Fruit fly (Drosophila melanogaster): ENCODE data around the gene Hsp26.

The Hsp26 gene

dm6 chr3L:9349314-9349733, 27.9 kb downstream of the Hsp26 start, which contains the start of gene PGRP-LF:
TSS of gene PGRP-LF (plus strand) at chr3L:9349609.
- peak; percentile 44 for TF ChIP-seq Jra (GFP tag; optimal IDR thresholded peaks at IDR 0.05)
- TF ChIP-seq sv (GFP tag; optimal IDR thresholded peaks at IDR 0.05): peak; percentile 17
- no peak for TF ChIP-seq pan (optimal IDR thresholded peaks at IDR 0.05)
- peak; percentile 78 for TF ChIP-seq CrebA (GFP tag; optimal IDR thresholded peaks at IDR 0.05; ENCODE audit: borderline replicate concordance)
- no peak for TF ChIP-seq Rel (GFP tag; optimal IDR thresholded peaks at IDR 0.05)
- TF ChIP-seq Rel (tag; optimal IDR thresholded peaks at IDR 0.05): peak; percentile 100
- TF ChIP-seq Vsx2 (GFP tag; optimal IDR thresholded peaks at IDR 0.05; ENCODE audit: partially characterized antibody): no peak
- no peak for TF ChIP-seq CG32264 (GFP tag; optimal IDR thresholded peaks at IDR 0.05)
- no peak for TF ChIP-seq usp (GFP tag; optimal IDR thresholded peaks at IDR 0.05)
- peak; percentile 36 for TF ChIP-seq Hr83 (GFP tag; optimal IDR thresholded peaks at IDR 0.05; ENCODE audit: poor library complexity, severe bottlenecking)
- TF ChIP-seq sage (GFP tag; optimal IDR thresholded peaks at IDR 0.05): peak; percentile 13
- TF ChIP-seq psq (GFP tag; optimal IDR thresholded peaks at IDR 0.05): no peak
- TF ChIP-seq OdsH (GFP tag; optimal IDR thresholded peaks at IDR 0.05): peak; percentile 41
- TF ChIP-seq N (GFP tag; optimal IDR thresholded peaks at IDR 0.05): no peak
- TF ChIP-seq Sp1 (GFP tag; optimal IDR thresholded peaks at IDR 0.05): peak; percentile 36
- peak in 1 of 2 experiments; percentile 7 for TF ChIP-seq foxo (GFP tag; optimal IDR thresholded peaks at IDR 0.05)
- TF ChIP-seq brk (GFP tag; optimal IDR thresholded peaks at IDR 0.05): peak; percentile 57
- peak; percentile 19 for TF ChIP-seq br (GFP tag; optimal IDR thresholded peaks at IDR 0.05)
- TF ChIP-seq dl (GFP tag; optimal IDR thresholded peaks at IDR 0.05; ENCODE audit: insufficient read depth in 1 of 2, partially characterized antibody in 2 of 2): no peak
- TF ChIP-seq Hnf4 (GFP tag; optimal IDR thresholded peaks at IDR 0.05): peak; percentile 19
- peak; percentile 52 for TF ChIP-seq h (GFP tag; optimal IDR thresholded peaks at IDR 0.05)

dm6 chr3L:9345157-9345556, 32.1 kb downstream of the Hsp26 start:
- TF ChIP-seq brk (GFP tag; optimal IDR thresholded peaks at IDR 0.05): no peak
- TF ChIP-seq jim (GFP tag; optimal IDR thresholded peaks at IDR 0.05): no peak
- TF ChIP-seq Sp1 (GFP tag; optimal IDR thresholded peaks at IDR 0.05): no peak
- no peak for TF ChIP-seq CG32264 (GFP tag; optimal IDR thresholded peaks at IDR 0.05)
- no peak for TF ChIP-seq br (GFP tag; optimal IDR thresholded peaks at IDR 0.05)
- TF ChIP-seq Jra (GFP tag; optimal IDR thresholded peaks at IDR 0.05): no peak
- TF ChIP-seq Mio (GFP tag; optimal IDR thresholded peaks at IDR 0.05): no peak
- TF ChIP-seq GATAd (GFP tag; optimal IDR thresholded peaks at IDR 0.05): no peak
- TF ChIP-seq Hnf4 (GFP tag; optimal IDR thresholded peaks at IDR 0.05): no peak
- TF ChIP-seq Myc (optimal IDR thresholded peaks at IDR 0.05): no peak
- no peak for TF ChIP-seq dsf (GFP tag; optimal IDR thresholded peaks at IDR 0.05; ENCODE audit: borderline replicate concordance)
- no peak for TF ChIP-seq pan (optimal IDR thresholded peaks at IDR 0.05)
- no peak for TF ChIP-seq HLH106 (tag; optimal IDR thresholded peaks at IDR 0.05)

- no peak for TF ChIP-seq Rel (GFP tag; optimal IDR thresholded peaks at IDR 0.05)
- TF ChIP-seq Rel (tag; optimal IDR thresholded peaks at IDR 0.05): peak; percentile 96
- TF ChIP-seq usp (GFP tag; optimal IDR thresholded peaks at IDR 0.05): no peak
These were observed 33.3 kb downstream of the Hsp26 start for dm6 chr3L:9343963-9344362.

dm6 chr3L:9340839-9341238, 36.4 kb downstream of the Hsp26 start:
- TF ChIP-seq Rel (GFP tag; optimal IDR thresholded peaks at IDR 0.05) (no peak), Rel (tag; optimal IDR thresholded peaks at IDR 0.05) (peak; percentile 51), N (GFP tag; optimal IDR thresholded peaks at IDR 0.05) (peak; percentile 15), dsf (GFP tag; optimal IDR thresholded peaks at IDR 0.05; ENCODE audit: borderline replicate concordance) (no peak)

dm6 chr3L:9340232-9340631, 37.0 kb downstream of the Hsp26 start:
- TF ChIP-seq dl (GFP tag; optimal IDR thresholded peaks at IDR 0.05; ENCODE audit: insufficient read depth in 1 of 2, partially characterized antibody in 2 of 2) (peak in 1 of 2 experiments; percentile 8), Rel (GFP tag; optimal IDR thresholded peaks at IDR 0.05) (no peak), Rel (tag; optimal IDR thresholded peaks at IDR 0.05) (peak; percentile 33), Abd-B (GFP tag; optimal IDR thresholded peaks at IDR 0.05) (no peak), pan (optimal IDR thresholded peaks at IDR 0.05) (no peak), CG9705 (GFP tag; optimal IDR thresholded peaks at IDR 0.05) (no peak), dmrt93B (GFP tag; optimal IDR thresholded peaks at IDR 0.05) (no peak), Vsx2 (GFP tag; optimal IDR thresholded peaks at IDR 0.05; ENCODE audit: partially characterized antibody) (peak; percentile 40), Dif (GFP tag; optimal IDR thresholded peaks at IDR 0.05; ENCODE audit: partially characterized antibody) (peak; percentile 27), Sp1 (GFP tag; optimal IDR thresholded peaks at IDR 0.05) (no peak), h (GFP tag; optimal IDR thresholded peaks at IDR 0.05) (peak; percentile 3), fru (GFP tag; optimal IDR thresholded peaks at IDR 0.05) (no peak), HLH106 (tag; optimal IDR thresholded peaks at IDR 0.05) (no peak)
